Fruit fly (Drosophila melanogaster): ENCODE measurements around the gene CG4293.

- TF ChIP-seq svp (GFP tag) (no peak), Ets96B (tag; optimal IDR thresholded peaks at IDR 0.05) (no peak)
These were observed 11.2 kb downstream of the CG4293 start for dm6 chrX:518858-519257.

Data from whole organism, prepupa.